Worm (Caenorhabditis elegans): ENCODE results near the gene F49C12.1.

Gene F49C12.1

ce11 chrIV:9320023-9320422, 23.9 kb upstream of the F49C12.1 start (continued):
- TF ChIP-seq saeg-2 (GFP tag; IDR thresholded peaks at IDR 0.05) (no peak), lin-15B (tag; optimal IDR thresholded peaks at IDR 0.05) (no peak), ZK546.5 (tag; optimal IDR thresholded peaks at IDR 0.05) (no peak), mep-1 (tag; optimal IDR thresholded peaks at IDR 0.05) (no peak), mdl-1 (tag; optimal IDR thresholded peaks at IDR 0.05) (no peak), unc-62 (GFP tag; optimal IDR thresholded peaks at IDR 0.05 in 1 of 2) (peak in 1 of 2 experiments; percentile 51), unc-62 (tag; optimal IDR thresholded peaks at IDR 0.05) (no peak), daf-12 (tag; optimal IDR thresholded peaks at IDR 0.05) (no peak), ama-1 (optimal IDR thresholded peaks at IDR 0.05) (peak; percentile 31), F37D6.2 (tag; optimal IDR thresholded peaks at IDR 0.05) (no peak)

ce11 chrIV:9319080-9319479, 22.9 kb upstream of the F49C12.1 start, which contains the start of the genes F49C12.11 and nemt-1:
Gene F49C12.11 (plus strand): TSS chrIV:9319380.
Gene nemt-1 (minus strand): TSS chrIV:9319439.
- TF ChIP-seq ceh-20 (GFP tag; IDR thresholded peaks at IDR 0.05) (no peak), nhr-237 (tag; optimal IDR thresholded peaks at IDR 0.05) (no peak), hif-1 (tag; optimal IDR thresholded peaks at IDR 0.05) (no peak), mdt-29 (GFP tag; IDR thresholded peaks at IDR 0.05) (no peak), zag-1 (tag; optimal IDR thresholded peaks at IDR 0.05) (no peak), ces-1 (GFP tag; optimal IDR thresholded peaks at IDR 0.05) (no peak), Y75B8A.6 (GFP tag; IDR thresholded peaks at IDR 0.05) (no peak), nhr-41 (GFP tag; IDR thresholded peaks at IDR 0.05) (no peak), F44E2.7 (GFP tag; IDR thresholded peaks at IDR 0.05) (no peak), hlh-30 (tag; optimal IDR thresholded peaks at IDR 0.05; ENCODE audit: insufficient read depth) (no peak)

- TF ChIP-seq lin-38 (GFP tag; IDR thresholded peaks at IDR 0.05) (peak; percentile 55), aha-1 (tag) (peak; percentile 75), spr-1 (tag; optimal IDR thresholded peaks at IDR 0.05) (no peak)
Measured at ce11 chrIV:9318147-9318546, 22.0 kb upstream of the F49C12.1 start.

DNA sequence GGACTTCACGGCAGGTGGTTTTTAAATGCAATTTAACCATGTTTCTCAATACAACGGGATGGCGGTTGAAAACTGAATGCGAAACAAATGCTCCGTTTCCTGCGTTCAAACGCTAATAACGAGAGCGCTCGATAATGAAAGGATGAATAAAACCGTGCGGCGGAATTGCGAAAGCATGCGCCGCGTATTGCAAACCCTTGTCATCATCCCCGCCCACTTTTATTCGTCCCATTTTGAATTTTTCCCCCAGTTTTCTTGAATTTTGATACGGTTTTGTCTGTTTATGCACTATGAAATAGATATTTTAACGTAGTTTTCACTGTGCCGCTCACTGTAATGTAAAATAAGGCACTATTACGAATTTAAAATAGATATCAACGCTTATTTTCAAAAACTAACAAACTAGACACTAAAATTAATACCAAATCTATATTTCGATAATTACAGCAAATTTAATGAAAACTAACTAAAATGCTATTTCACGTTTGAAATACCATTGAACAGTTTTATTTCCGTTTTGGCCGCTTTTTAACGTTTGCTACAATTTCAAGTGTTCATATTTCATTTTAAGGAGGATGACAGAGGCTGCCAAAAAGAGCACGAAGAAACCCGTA, 20.0 kb upstream of the F49C12.1 start, which contains the start of the genes F49C12.9 and rpn-7:
TSS of gene F49C12.9 (minus strand) at position 148 of the 614 bp plus-strand sequence.
TSS of gene rpn-7 (plus strand) at position 564 of the 614 bp plus-strand sequence.
- TF ChIP-seq dve-1 (tag; optimal IDR thresholded peaks at IDR 0.05; ENCODE audit: insufficient read depth) (peak; percentile 19), hif-1 (tag; optimal IDR thresholded peaks at IDR 0.05) (no peak), F10B5.3 (tag; optimal IDR thresholded peaks at IDR 0.05) (no peak), ces-1 (GFP tag; optimal IDR thresholded peaks at IDR 0.05) (no peak), jun-1 (tag; optimal IDR thresholded peaks at IDR 0.05) (no peak), tag-97 (GFP tag; IDR thresholded peaks at IDR 0.05) (no peak), hlh-11 (tag; optimal IDR thresholded peaks at IDR 0.05) (peak; percentile 30), nhr-111 (GFP tag; optimal IDR thresholded peaks at IDR 0.05) (no peak), T20F7.1 (GFP tag; optimal IDR thresholded peaks at IDR 0.05) (peak; percentile 3), dmd-9 (GFP tag; IDR thresholded peaks at IDR 0.05) (no peak), snpc-4 (tag; optimal IDR thresholded peaks at IDR 0.05) (no peak), mdl-1 (tag; optimal IDR thresholded peaks at IDR 0.05) (peak in 1 of 2 experiments; percentile 9), Y75B8A.6 (GFP tag; IDR thresholded peaks at IDR 0.05) (no peak), dpl-1 (GFP tag; optimal IDR thresholded peaks at IDR 0.05) (peak; percentile 47), nhr-11 (tag; optimal IDR thresholded peaks at IDR 0.05) (no peak), rbr-2 (tag; optimal IDR thresholded peaks at IDR 0.05) (peak; percentile 19), lin-29 (GFP tag; IDR thresholded peaks at IDR 0.05) (no peak), nhr-76 (tag; optimal IDR thresholded peaks at IDR 0.05) (no peak), fkh-10 (GFP tag; optimal IDR thresholded peaks at IDR 0.05) (peak; percentile 19), gei-8 (GFP tag; optimal IDR thresholded peaks at IDR 0.05) (no peak), F26F4.8 (GFP tag; conservative IDR thresholded peaks at IDR 0.05) (no peak), ama-1 (optimal IDR thresholded peaks at IDR 0.05) (no peak), nhr-10 (tag; optimal IDR thresholded peaks at IDR 0.05) (no peak), cey-2 (tag; optimal IDR thresholded peaks at IDR 0.05; ENCODE audit: borderline replicate concordance, insufficient read depth) (no peak), lin-39 (tag; optimal IDR thresholded peaks at IDR 0.05) (no peak), skn-1 (tag; optimal IDR thresholded peaks at IDR 0.05) (no peak), ceh-28 (tag; optimal IDR thresholded peaks at IDR 0.05) (no peak), snpc-1.2 (GFP tag; IDR thresholded peaks at IDR 0.05) (peak; percentile 45; the same call in 1 of the 2 replicates)

All from whole organism, L4 larva.